Worm (Caenorhabditis elegans): ENCODE data around the gene fbxa-189.

fbxa-189 gene

ce11 chrV:17347602-17348001 is 2.6 kb downstream of the fbxa-189 start, which contains the start of gene skr-5:
TSS of gene skr-5 (plus strand) at chrV:17347902.
- TF ChIP-seq unc-62 (GFP tag; optimal IDR thresholded peaks at IDR 0.05), result no peak

- TF ChIP-seq unc-62 (GFP tag; optimal IDR thresholded peaks at IDR 0.05), result no peak
Observed at ce11 chrV:17350093-17350492, 5.1 kb downstream of the fbxa-189 start, which contains the start of gene lsy-27. TSS of gene lsy-27 (minus strand) at chrV:17350193.

- TF ChIP-seq unc-62 (GFP tag; optimal IDR thresholded peaks at IDR 0.05), result no peak
Observed at ce11 chrV:17352827-17353373, 7.9 kb downstream of the fbxa-189 start, which contains the start of the genes fbxa-134 and F47H4.2. TSS of gene fbxa-134 (minus strand) at chrV:17352870. TSS of gene F47H4.2 (plus strand) at chrV:17353323.

DNA sequence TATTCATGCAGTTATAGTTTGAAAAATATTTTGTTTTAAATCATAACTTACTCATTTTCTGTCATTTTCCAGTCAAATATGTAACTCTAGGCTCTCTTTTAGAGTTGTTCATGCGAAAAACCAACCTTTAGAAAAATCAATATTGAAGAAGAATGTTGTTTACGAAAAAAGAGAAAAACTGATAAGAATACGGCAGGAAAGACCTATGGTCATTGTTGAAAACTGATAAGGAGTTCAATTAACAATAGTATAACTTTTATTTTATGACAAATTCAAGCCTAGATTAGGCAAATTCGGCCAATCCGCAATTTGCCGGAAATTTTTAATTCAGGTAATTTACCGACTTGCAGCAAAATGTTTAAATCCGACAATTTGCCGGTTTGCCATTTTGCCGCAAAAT is 31.6 kb downstream of the fbxa-189 start, which contains the start of gene Y20C6A.1:
Gene Y20C6A.1 (minus strand): TSS at position 107 of the 400 bp plus-strand sequence.
- TF ChIP-seq unc-62 (GFP tag; optimal IDR thresholded peaks at IDR 0.05), result no peak

DNA sequence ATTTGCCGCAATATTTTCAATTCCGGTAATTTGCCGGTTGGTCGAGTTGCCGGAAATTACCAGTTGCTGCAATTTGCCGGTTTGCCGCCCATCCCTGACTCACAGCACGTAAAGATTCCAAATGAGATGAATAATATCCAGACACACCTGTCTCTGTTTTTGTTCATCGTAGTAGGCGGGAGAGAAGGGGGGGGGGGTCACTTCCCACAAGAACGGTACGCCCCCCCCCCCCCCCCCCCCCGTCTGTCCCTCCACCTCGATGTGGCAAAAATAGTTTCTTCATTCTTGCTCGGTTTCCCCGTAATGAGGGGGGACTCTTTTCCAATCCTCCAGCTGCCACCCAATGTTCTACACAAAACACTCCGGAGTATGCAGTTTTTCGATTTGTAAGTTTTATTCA is 32.1 kb downstream of the fbxa-189 start, which contains the start of gene fbxb-7:
Gene fbxb-7 (plus strand): TSS at position 267 of the 400 bp plus-strand sequence.
- no peak for TF ChIP-seq unc-62 (GFP tag; optimal IDR thresholded peaks at IDR 0.05)

DNA sequence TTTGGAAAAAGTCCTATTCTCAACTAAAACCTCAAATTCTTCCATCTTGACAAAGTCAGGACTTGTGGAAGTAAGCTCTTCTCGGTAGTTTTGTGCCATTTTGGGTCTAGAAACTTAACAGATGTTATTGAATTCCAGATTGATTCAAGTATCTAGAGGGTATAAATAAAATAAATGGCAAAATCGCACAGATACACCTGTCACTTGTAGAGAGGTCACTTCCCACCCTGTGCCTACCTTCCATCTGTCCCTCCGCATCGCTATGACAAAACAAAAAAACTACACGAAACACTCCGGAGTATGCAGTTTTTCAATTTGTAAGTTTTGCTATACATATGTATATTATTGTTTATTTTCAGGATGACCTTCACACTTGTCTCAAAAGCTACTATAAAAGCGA is 34.9 kb downstream of the fbxa-189 start, which contains the start of gene Y20C6A.4:
Gene Y20C6A.4 (plus strand): TSS at position 301 of the 400 bp plus-strand sequence.
- TF ChIP-seq unc-62 (GFP tag; optimal IDR thresholded peaks at IDR 0.05), result no peak

ce11 chrV:17395374-17395773 is 50.4 kb downstream of the fbxa-189 start, which contains the start of gene srh-120:
TSS of gene srh-120 (plus strand) at chrV:17395674.
- TF ChIP-seq unc-62 (GFP tag; optimal IDR thresholded peaks at IDR 0.05), result no peak
